Worm (Caenorhabditis elegans): ENCODE results near the gene abts-4.

DNA sequence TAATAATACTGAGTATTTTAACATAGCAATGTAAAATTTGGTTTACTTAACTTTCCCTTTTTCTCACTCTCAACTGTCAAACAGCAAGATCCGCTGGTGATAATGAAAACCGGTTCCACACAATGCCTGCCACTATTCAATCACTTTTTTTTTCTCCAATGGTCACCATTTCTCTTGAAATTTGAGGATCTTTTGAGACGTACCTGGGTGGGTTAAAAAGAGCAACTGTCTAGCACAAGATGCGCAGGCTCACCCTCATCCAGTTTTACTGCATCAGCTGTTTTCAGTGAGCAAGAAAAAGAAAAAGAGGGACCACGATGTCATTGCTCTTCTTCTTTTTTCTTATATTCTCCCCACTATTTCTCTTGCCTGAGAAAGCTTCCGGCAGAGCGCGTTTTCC lies 46.7 kb upstream of the abts-4 start:
- no peak for TF ChIP-seq hlh-30 (tag; optimal IDR thresholded peaks at IDR 0.05; ENCODE audit: insufficient read depth)
- TF ChIP-seq mdl-1 (tag; optimal IDR thresholded peaks at IDR 0.05) = no peak
- TF ChIP-seq unc-39 (tag; optimal IDR thresholded peaks at IDR 0.05) = no peak
- TF ChIP-seq nhr-28 (tag; optimal IDR thresholded peaks at IDR 0.05) = no peak
- TF ChIP-seq pqm-1 (tag; optimal IDR thresholded peaks at IDR 0.05) = no peak
- no peak for TF ChIP-seq unc-130 (GFP tag; optimal IDR thresholded peaks at IDR 0.05)
